Worm (Caenorhabditis elegans): Measurements from ENCODE around the gene skr-20.
A peak's percentile ranks its signal among the peaks of the same experiment; 100 is the strongest.

skr-20 gene

ce11 chrX:13223437-13223836, at the start of gene skr-20:
Gene skr-20, minus strand, starts transcription at chrX:13223537.
- TF ChIP-seq ztf-18 (tag; optimal IDR thresholded peaks at IDR 0.05) (no peak), repo-1 (tag; optimal IDR thresholded peaks at IDR 0.05) (no peak), ama-1 (optimal IDR thresholded peaks at IDR 0.05) (no peak), ama-1 (GFP tag; optimal IDR thresholded peaks at IDR 0.05) (no peak)

- TF ChIP-seq nhr-80 (tag; optimal IDR thresholded peaks at IDR 0.05) (peak; percentile 35), lin-40 (tag; optimal IDR thresholded peaks at IDR 0.05) (no peak), ets-4 (GFP tag; optimal IDR thresholded peaks at IDR 0.05) (no peak)
These were observed 46.2 kb upstream of the skr-20 start, which contains the start of gene cyp-14A2 for ce11 chrX:13269586-13269985. Gene cyp-14A2, minus strand, starts transcription at chrX:13269686.

ce11 chrX:13267230-13267629, 43.9 kb upstream of the skr-20 start, which contains the start of gene cyp-14A1:
Gene cyp-14A1, minus strand, starts transcription at chrX:13267355.
- TF ChIP-seq sptf-2 (GFP tag; optimal IDR thresholded peaks at IDR 0.05) (no peak), T26A5.8 (tag; optimal IDR thresholded peaks at IDR 0.05) (no peak), mes-4 (tag; optimal IDR thresholded peaks at IDR 0.05) (no peak), ZK185.1 (tag; optimal IDR thresholded peaks at IDR 0.05; ENCODE audit: poor library complexity, severe bottlenecking) (no peak), snpc-3.4 (tag; optimal IDR thresholded peaks at IDR 0.05) (no peak), B0261.1 (tag; optimal IDR thresholded peaks at IDR 0.05) (no peak), sdz-38 (tag; optimal IDR thresholded peaks at IDR 0.05) (no peak), sea-2 (GFP tag; IDR thresholded peaks at IDR 0.05) (no peak), hlh-12 (tag; optimal IDR thresholded peaks at IDR 0.05) (no peak), bed-1 (GFP tag; IDR thresholded peaks at IDR 0.05) (no peak), attf-6 (GFP tag; IDR thresholded peaks at IDR 0.05) (no peak), ztf-3 (GFP tag; optimal IDR thresholded peaks at IDR 0.05) (no peak), hsf-1 (GFP tag; IDR thresholded peaks at IDR 0.05) (no peak), nfya-2 (GFP tag; IDR thresholded peaks at IDR 0.05) (no peak), ztf-25 (GFP tag; IDR thresholded peaks at IDR 0.05) (no peak), madf-8 (GFP tag; conservative IDR thresholded peaks at IDR 0.05) (no peak)

- TF ChIP-seq hlh-12 (tag; optimal IDR thresholded peaks at IDR 0.05) (peak; percentile 41), lir-1 (GFP tag; conservative IDR thresholded peaks at IDR 0.05) (peak; percentile 63; the same call in 1 of the 2 replicates), egl-18 (GFP tag; IDR thresholded peaks at IDR 0.05) (no peak), tlf-1 (GFP tag; optimal IDR thresholded peaks at IDR 0.05) (no peak), lin-26 (GFP tag; IDR thresholded peaks at IDR 0.05) (peak; percentile 92), bed-1 (GFP tag; IDR thresholded peaks at IDR 0.05) (no peak), F55B11.4 (tag; optimal IDR thresholded peaks at IDR 0.05; ENCODE audit: borderline replicate concordance, insufficient read depth) (no peak), let-607 (tag; optimal IDR thresholded peaks at IDR 0.05) (peak; percentile 0 to 52), attf-5 (GFP tag; optimal IDR thresholded peaks at IDR 0.05) (no peak), C17E4.6 (GFP tag; IDR thresholded peaks at IDR 0.05) (no peak), madf-8 (GFP tag; conservative IDR thresholded peaks at IDR 0.05) (0 out of 2 replicates have a peak, but pooled peaks have one; percentile 21), aptf-3 (GFP tag; IDR thresholded peaks at IDR 0.05) (peak; percentile 79; the same call in 1 of the 2 replicates), nhr-27 (tag; optimal IDR thresholded peaks at IDR 0.05) (no peak), nhr-120 (GFP tag; IDR thresholded peaks at IDR 0.05) (no peak), efl-1 (GFP tag; optimal IDR thresholded peaks at IDR 0.05) (no peak), C06A6.2 (GFP tag; conservative IDR thresholded peaks at IDR 0.05) (no peak), mcd-1 (GFP tag; IDR thresholded peaks at IDR 0.05) (no peak), nhr-80 (tag; optimal IDR thresholded peaks at IDR 0.05) (peak; percentile 34), lin-40 (tag; optimal IDR thresholded peaks at IDR 0.05) (peak; percentile 76), let-526 (GFP tag; IDR thresholded peaks at IDR 0.05) (0 out of 2 replicates have a peak, but pooled peaks have one; percentile 49), nhr-179 (tag; optimal IDR thresholded peaks at IDR 0.05) (no peak), fkh-3 (tag; optimal IDR thresholded peaks at IDR 0.05) (peak; percentile 62), die-1 (tag; optimal IDR thresholded peaks at IDR 0.05) (peak; percentile 89), dpff-1 (tag; optimal IDR thresholded peaks at IDR 0.05) (no peak), F23B12.7 (tag; optimal IDR thresholded peaks at IDR 0.05; ENCODE audit: insufficient read depth) (peak; percentile 72), nhr-90 (tag; optimal IDR thresholded peaks at IDR 0.05) (peak; percentile 84), hlh-26 (GFP tag; conservative IDR thresholded peaks at IDR 0.05) (no peak)
These were observed 41.2 kb upstream of the skr-20 start for ce11 chrX:13264550-13264949.

Data from whole organism, young adult.